Fruit fly (Drosophila melanogaster) whole organism, prepupa: ENCODE data around the gene Ca-beta.
A peak's percentile ranks its signal among the peaks of the same experiment; 100 is the strongest.

ENCODE experiments used
- Blimp-1 ChIP-seq: fragments of 200-800 bp; sonication (Bioruptor generic); optimal IDR thresholded peaks from 3 replicates; lab custom pipeline; 2017; ENCODE audit warnings: missing biosample characterization, missing genetic modification characterization, mild to moderate bottlenecking, moderate library complexity, missing genetic modification reagents
- CG10631 ChIP-seq: fragments of 200-800 bp; sonication (Bioruptor generic); optimal IDR thresholded peaks from 2 replicates; lab custom pipeline; 2016; ENCODE audit warnings: missing biosample characterization, missing genetic modification characterization
- CG11902 ChIP-seq: fragments of 200-800 bp; sonication (Bioruptor generic); optimal IDR thresholded peaks from 3 replicates; lab custom pipeline; 2016; ENCODE audit warnings: missing biosample characterization, missing genetic modification characterization
- CG15336 ChIP-seq: fragments of 200-800 bp; sonication (Bioruptor generic); IDR thresholded peaks from 2 replicates; pipeline ENCODE4 v1.3.6; 2022; ENCODE audit warnings: missing biosample characterization, missing genetic modification characterization
- CG1621 ChIP-seq: fragments of 200-800 bp; sonication (Bioruptor generic); optimal IDR thresholded peaks from 3 replicates; lab custom pipeline; 2018; ENCODE audit warnings: missing biosample characterization, mild to moderate bottlenecking, missing genetic modification characterization
- CG16779 ChIP-seq: fragments of 200-800 bp; sonication (Bioruptor generic); optimal IDR thresholded peaks from 3 replicates; lab custom pipeline; 2017; ENCODE audit warnings: missing biosample characterization, mild to moderate bottlenecking, missing genetic modification characterization
- CG32006 ChIP-seq: fragments of 200-800 bp; sonication (Bioruptor generic); optimal IDR thresholded peaks from 3 replicates; lab custom pipeline; 2017; ENCODE audit warnings: missing biosample characterization, mild to moderate bottlenecking, missing genetic modification characterization
- CG34406 ChIP-seq: fragments of 200-800 bp; sonication (Bioruptor generic); optimal IDR thresholded peaks from 3 replicates; lab custom pipeline; 2016; ENCODE audit warnings: missing biosample characterization, missing genetic modification characterization
- CG4318 ChIP-seq: fragments of 200-800 bp; sonication (Bioruptor generic); optimal IDR thresholded peaks from 3 replicates; lab custom pipeline; 2017; ENCODE audit warnings: missing biosample characterization, mild to moderate bottlenecking, missing genetic modification characterization
- CG6163 ChIP-seq: fragments of 200-800 bp; sonication (Bioruptor generic); IDR thresholded peaks from 3 replicates; pipeline ENCODE4 v1.3.6; 2022; ENCODE audit warnings: missing biosample characterization, missing genetic modification characterization
- CG6854 ChIP-seq: fragments of 200-800 bp; sonication (Bioruptor generic); optimal IDR thresholded peaks from 2 replicates; lab custom pipeline; 2017; ENCODE audit warnings: missing biosample characterization, mild to moderate bottlenecking, missing genetic modification characterization
- CG7368 ChIP-seq: fragments of 200-800 bp; sonication (Bioruptor generic); optimal IDR thresholded peaks from 3 replicates; lab custom pipeline; 2016; ENCODE audit warnings: missing biosample characterization, missing genetic modification characterization
- CG8119 ChIP-seq: fragments of 200-800 bp; sonication (Bioruptor generic); IDR thresholded peaks from 3 replicates; pipeline ENCODE4 v1.3.6; 2022; ENCODE audit warnings: missing biosample characterization, missing genetic modification characterization
- Eip78C ChIP-seq: fragments of 200-800 bp; sonication (Bioruptor generic); peaks from one replicate; lab custom pipeline; 2016; ENCODE audit warnings: missing biosample characterization, missing genetic modification characterization
- Eip93F ChIP-seq: fragments of 200-800 bp; sonication (Bioruptor generic); optimal IDR thresholded peaks from 2 replicates; lab custom pipeline; 2016; ENCODE audit warnings: missing biosample characterization, mild to moderate bottlenecking, missing genetic modification characterization
- Hr4 ChIP-seq: fragments of 200-800 bp; sonication (Bioruptor generic); optimal IDR thresholded peaks from 3 replicates; lab custom pipeline; 2016; ENCODE audit warnings: missing biosample characterization, missing genetic modification characterization
- Lpt ChIP-seq: fragments of 200-800 bp; sonication (Bioruptor generic); optimal IDR thresholded peaks from 3 replicates; lab custom pipeline; 2016; ENCODE audit warnings: missing biosample characterization, missing genetic modification characterization
- Met ChIP-seq: fragments of 200-800 bp; sonication (Bioruptor generic); optimal IDR thresholded peaks from 3 replicates; lab custom pipeline; 2016; ENCODE audit warnings: missing biosample characterization, missing genetic modification characterization
- OdsH ChIP-seq: fragments of 200-800 bp; sonication (Bioruptor generic); optimal IDR thresholded peaks from 3 replicates; lab custom pipeline; 2016; ENCODE audit warnings: missing biosample characterization, missing genetic modification characterization
- Sox102F ChIP-seq: fragments of 200-800 bp; sonication (Bioruptor generic); optimal IDR thresholded peaks from 2 replicates; lab custom pipeline; 2016; ENCODE audit warnings: missing biosample characterization, mild to moderate bottlenecking, missing genetic modification characterization
- achi ChIP-seq: fragments of 200-800 bp; sonication (Bioruptor generic); optimal IDR thresholded peaks from 3 replicates; lab custom pipeline; 2016; ENCODE audit warnings: missing biosample characterization, missing genetic modification characterization
- dac ChIP-seq: fragments of 200-800 bp; sonication (Bioruptor generic); optimal IDR thresholded peaks from 2 replicates; lab custom pipeline; 2017; ENCODE audit warnings: missing biosample characterization, mild to moderate bottlenecking, missing genetic modification characterization
- eg ChIP-seq: fragments of 200-800 bp; sonication (Bioruptor generic); IDR thresholded peaks from 3 replicates; pipeline ENCODE4 v1.3.6; 2022; ENCODE audit warnings: missing biosample characterization, missing genetic modification characterization
- esn ChIP-seq: fragments of 200-800 bp; sonication (Bioruptor generic); optimal IDR thresholded peaks from 2 replicates; lab custom pipeline; 2016; ENCODE audit warnings: missing biosample characterization, mild to moderate bottlenecking, missing genetic modification characterization, moderate library complexity
- fkh ChIP-seq: fragments of 200-800 bp; sonication (Bioruptor generic); optimal IDR thresholded peaks from 3 replicates; lab custom pipeline; 2017; ENCODE audit warnings: missing biosample characterization, mild to moderate bottlenecking, missing genetic modification characterization, moderate library complexity
- lz ChIP-seq: fragments of 200-800 bp; sonication (Bioruptor generic); optimal IDR thresholded peaks from 3 replicates; lab custom pipeline; 2016; ENCODE audit warnings: missing biosample characterization, missing genetic modification characterization
- net ChIP-seq: fragments of 200-800 bp; sonication (Bioruptor generic); optimal IDR thresholded peaks from 3 replicates; lab custom pipeline; 2016; ENCODE audit warnings: missing biosample characterization, missing genetic modification characterization
- pdm3 ChIP-seq: fragments of 200-800 bp; sonication (Bioruptor generic); optimal IDR thresholded peaks from 3 replicates; lab custom pipeline; 2016; ENCODE audit warnings: missing biosample characterization, missing genetic modification characterization
- salr ChIP-seq, 2 experiments: fragments of 200-800 bp; sonication (Bioruptor generic); optimal IDR thresholded peaks; 3 replicates each; lab custom pipeline; 2016 to 2018; ENCODE audit warnings: missing biosample characterization in 2 of 2, missing genetic modification characterization in 2 of 2, mild to moderate bottlenecking in 1 of 2
- spab ChIP-seq: fragments of 200-800 bp; sonication (Bioruptor generic); optimal IDR thresholded peaks from 2 replicates; lab custom pipeline; 2017; ENCODE audit warnings: missing biosample characterization, mild to moderate bottlenecking, missing genetic modification characterization, missing genetic modification reagents
- svp ChIP-seq: fragments of 200-800 bp; sonication (Bioruptor generic); peaks from one replicate; lab custom pipeline; 2016; ENCODE audit warnings: missing biosample characterization, missing genetic modification characterization
- topi ChIP-seq: fragments of 200-800 bp; sonication (Bioruptor generic); optimal IDR thresholded peaks from 3 replicates; lab custom pipeline; 2016; ENCODE audit warnings: missing biosample characterization, missing genetic modification characterization

Ca-beta gene

dm6 chr2L:11210324-11210758 is 7.0 kb upstream of the Ca-beta start, which contains the start of gene ab:
Gene ab (plus strand): TSS chr2L:11210678.
- peak; percentile 54 for TF ChIP-seq CG15336 (GFP tag; lab: Robert Waterston, UW)
- TF ChIP-seq CG1621: peak; percentile 30
- no peak for TF ChIP-seq CG11902 (GFP tag; lab: Kevin White, UChicago)
- TF ChIP-seq spab (GFP tag; lab: Kevin White, UChicago): no peak
- TF ChIP-seq CG4318: no peak
- TF ChIP-seq CG6163: peak; percentile 84
- TF ChIP-seq Eip78C: peak; percentile 70
- peak in 1 of 2 experiments; percentile 20 for TF ChIP-seq salr (GFP tag; optimal IDR thresholded peaks at IDR 0.05; lab: Kevin White, UChicago)
- TF ChIP-seq CG6854 (GFP tag; lab: Kevin White, UChicago): peak; percentile 33
- TF ChIP-seq CG8119 (GFP tag; lab: Robert Waterston, UW): peak; percentile 41; the same call in 2 of the 3 replicates
- no peak for TF ChIP-seq OdsH (GFP tag; lab: Kevin White, UChicago)
- peak; percentile 83 for TF ChIP-seq fkh (GFP tag; lab: Kevin White, UChicago)
- TF ChIP-seq net (GFP tag; lab: Kevin White, UChicago): peak; percentile 39
- TF ChIP-seq esn (GFP tag; lab: Kevin White, UChicago): peak; percentile 24
- TF ChIP-seq dac (GFP tag; lab: Kevin White, UChicago): peak; percentile 43
- TF ChIP-seq pdm3 (GFP tag; lab: Kevin White, UChicago): no peak
- peak; percentile 13 for TF ChIP-seq Sox102F (GFP tag; lab: Kevin White, UChicago)
- TF ChIP-seq CG16779 (tag; lab: Kevin White, UChicago): peak; percentile 3
- TF ChIP-seq eg: peak; percentile 48; the same call in 1 of the 3 replicates

DNA sequence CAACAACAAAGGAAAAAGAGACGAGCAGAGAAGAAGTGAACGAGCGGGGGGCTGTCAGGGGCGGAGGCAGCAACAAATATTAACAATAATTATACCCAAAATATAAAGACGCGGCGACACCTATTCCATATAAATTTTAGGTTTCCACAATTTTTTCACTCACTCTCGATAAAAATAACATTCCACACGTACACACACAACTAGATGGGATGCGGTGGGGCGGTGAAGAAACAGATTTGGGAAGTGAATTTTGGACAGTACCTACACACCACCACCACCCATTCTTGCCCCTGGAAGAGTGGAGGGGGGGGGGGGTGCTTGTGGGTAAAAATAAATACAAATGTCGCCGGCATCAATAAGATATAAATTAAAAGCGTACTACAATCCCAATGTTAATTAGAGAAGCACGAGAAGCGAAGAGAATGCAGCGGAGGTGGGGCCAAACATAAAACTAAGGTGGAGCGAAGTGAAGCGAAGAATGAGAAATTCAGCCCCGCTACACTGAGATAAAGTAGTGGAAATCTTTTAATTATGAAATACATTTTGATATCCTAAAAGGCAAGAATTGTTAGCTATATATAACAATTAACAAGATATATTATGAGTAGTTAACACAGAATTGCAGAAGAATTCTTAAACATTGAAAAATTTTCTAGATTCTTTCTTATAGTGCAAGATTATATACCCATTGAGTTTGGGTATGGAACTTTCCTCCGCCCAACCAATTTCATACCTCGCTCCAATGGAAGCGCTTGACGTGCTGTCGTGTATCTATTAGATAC is 5.4 kb upstream of the Ca-beta start:
- peak; percentile 1 for TF ChIP-seq esn (GFP tag; lab: Kevin White, UChicago)
- peak; percentile 4 for TF ChIP-seq achi
- peak; percentile 16; the same call in 1 of the 3 replicates for TF ChIP-seq CG6163
- no peak for TF ChIP-seq CG34406 (GFP tag; lab: Kevin White, UChicago)
- no peak for TF ChIP-seq CG7368 (GFP tag; lab: Kevin White, UChicago)
- peak in 1 of 2 experiments; percentile 3 for TF ChIP-seq salr (GFP tag; optimal IDR thresholded peaks at IDR 0.05; lab: Kevin White, UChicago)
- no peak for TF ChIP-seq fkh (GFP tag; lab: Kevin White, UChicago)
- peak; percentile 10 for TF ChIP-seq Hr4 (GFP tag; lab: Kevin White, UChicago)
- peak; percentile 53 for TF ChIP-seq Eip78C
- peak; percentile 29 for TF ChIP-seq svp (GFP tag; lab: Kevin White, UChicago)
- TF ChIP-seq CG1621: no peak
- peak; percentile 28 for TF ChIP-seq CG32006 (GFP tag; lab: Kevin White, UChicago)
- TF ChIP-seq eg: peak; percentile 11; the same call in 1 of the 3 replicates
- TF ChIP-seq CG15336 (GFP tag; lab: Robert Waterston, UW): 0 out of 2 replicates have a peak, but pooled peaks have one; percentile 16

DNA sequence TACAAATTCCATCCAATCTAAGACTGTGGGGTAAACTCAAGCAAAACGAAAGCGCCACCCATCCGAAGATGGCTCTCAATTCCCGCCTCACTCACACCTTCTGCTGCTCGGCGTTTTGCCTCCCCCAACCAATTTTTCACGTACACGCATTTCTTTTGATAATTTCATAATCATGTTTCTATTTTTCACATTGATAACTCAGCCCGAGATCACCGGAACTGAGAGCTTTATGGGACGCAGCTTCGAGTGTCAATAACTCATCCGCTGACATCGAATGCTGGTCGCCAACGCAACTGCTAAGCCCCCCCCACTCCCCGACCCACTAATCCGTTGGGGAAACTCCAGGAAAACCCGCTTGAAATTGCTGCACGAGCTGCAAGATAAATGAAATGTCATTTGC is 4.1 kb upstream of the Ca-beta start:
- TF ChIP-seq topi (GFP tag; lab: Kevin White, UChicago): no peak
- TF ChIP-seq CG10631 (GFP tag; lab: Kevin White, UChicago): no peak
- TF ChIP-seq Eip93F: no peak
- TF ChIP-seq Sox102F (GFP tag; lab: Kevin White, UChicago): no peak
- no peak for TF ChIP-seq salr (GFP tag; optimal IDR thresholded peaks at IDR 0.05; lab: Kevin White, UChicago)
- no peak for TF ChIP-seq Blimp-1 (GFP tag; lab: Kevin White, UChicago)

- TF ChIP-seq Lpt (GFP tag; lab: Kevin White, UChicago): no peak
- no peak for TF ChIP-seq lz
- TF ChIP-seq CG32006 (GFP tag; lab: Kevin White, UChicago): no peak
- peak; percentile 84 for TF ChIP-seq fkh (GFP tag; lab: Kevin White, UChicago)
- no peak for TF ChIP-seq Met
Observed at dm6 chr2L:11206604-11207238, 3.4 kb upstream of the Ca-beta start.
